Fruit fly (Drosophila melanogaster) Kc167 (cell line): Measurements from ENCODE around the gene trh.

Experiments
- psq ChIP-seq: fragments of >200 bp; optimal IDR thresholded peaks from 2 replicates; lab custom pipeline; 2017; ENCODE audit warnings: missing external identifiers
- ttk ChIP-seq: sonication (Bioruptor generic); optimal IDR thresholded peaks from 2 replicates; lab custom pipeline; 2017; ENCODE audit warnings: missing external identifiers

DNA sequence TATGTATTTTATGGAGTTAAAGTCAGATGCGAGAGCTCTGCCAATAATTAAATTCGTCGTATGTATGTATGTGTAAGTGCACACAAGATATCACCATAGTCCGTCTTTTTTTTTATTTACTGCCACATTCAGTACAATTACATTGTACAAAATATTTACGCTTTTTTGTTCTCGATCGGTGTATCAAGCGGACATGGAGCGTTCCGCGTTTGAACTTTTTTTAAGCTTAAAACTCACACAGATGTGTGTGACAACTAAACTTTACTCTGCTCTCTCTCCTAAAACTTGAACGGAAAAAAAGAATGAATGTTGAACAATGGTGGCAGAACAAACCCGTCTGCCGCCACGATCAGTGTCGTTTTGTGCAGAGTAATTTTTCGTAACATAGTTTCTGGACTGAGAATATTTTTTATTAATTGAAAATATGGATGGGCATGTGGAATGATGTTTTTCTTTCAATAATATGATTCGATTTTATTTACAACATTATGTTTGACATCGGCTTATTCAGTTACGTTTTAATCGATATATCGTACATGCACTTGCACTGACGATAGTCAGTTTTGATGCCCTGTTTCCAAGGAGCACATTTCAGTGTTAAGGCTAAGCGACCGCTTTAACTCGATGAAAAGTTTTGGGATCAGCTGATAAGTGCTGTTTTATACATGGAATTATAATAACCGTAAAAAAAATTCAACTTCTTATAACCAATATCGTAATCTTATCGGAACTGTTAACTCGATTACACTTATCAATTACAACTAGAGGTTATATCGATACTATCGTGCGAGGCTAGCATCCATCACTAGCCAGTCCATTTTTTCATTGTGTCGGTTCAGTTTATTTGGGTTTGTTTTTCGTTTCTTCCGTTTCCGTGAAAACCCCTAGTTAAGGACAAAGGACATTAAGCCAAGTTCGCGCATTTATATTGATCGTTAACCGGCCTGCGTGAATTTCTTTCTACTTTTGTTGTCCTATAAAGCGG lies 45.5 kb downstream of the trh start, which contains the start of gene mth:
- TF ChIP-seq psq = no peak
- TF ChIP-seq ttk (lab: Kevin White, UChicago) = no peak
